Fruit fly (Drosophila melanogaster): ENCODE data around the gene dyl.

The dyl gene

dm6 chr3L:4328048-4328447, 20.5 kb upstream of the dyl start:
- TF ChIP-seq acj6 (GFP tag; optimal IDR thresholded peaks at IDR 0.05) (no peak), CG10631 (GFP tag; optimal IDR thresholded peaks at IDR 0.05) (no peak), CG11294 (GFP tag; IDR thresholded peaks at IDR 0.05) (no peak), CG32006 (GFP tag; optimal IDR thresholded peaks at IDR 0.05) (no peak), Smox (GFP tag; optimal IDR thresholded peaks at IDR 0.05) (no peak), CG8119 (GFP tag; IDR thresholded peaks at IDR 0.05) (no peak), pdm3 (GFP tag; optimal IDR thresholded peaks at IDR 0.05) (no peak), CG8632 (GFP tag; optimal IDR thresholded peaks at IDR 0.05) (no peak), CG11902 (GFP tag; optimal IDR thresholded peaks at IDR 0.05) (no peak), CG6808 (GFP tag; optimal IDR thresholded peaks at IDR 0.05) (no peak), fd59A (GFP tag; optimal IDR thresholded peaks at IDR 0.05) (no peak), Met (GFP tag; optimal IDR thresholded peaks at IDR 0.05) (no peak), dsx (GFP tag; optimal IDR thresholded peaks at IDR 0.05; ENCODE audit: poor library complexity, severe bottlenecking) (no peak), Ets96B (tag; optimal IDR thresholded peaks at IDR 0.05) (no peak), CG3919 (GFP tag; optimal IDR thresholded peaks at IDR 0.05) (no peak), CG4318 (GFP tag; optimal IDR thresholded peaks at IDR 0.05) (no peak)

dm6 chr3L:4322032-4322617, 14.6 kb upstream of the dyl start, which contains the start of gene CG15014:
Gene CG15014, minus strand, starts transcription at chr3L:4322259.
- TF ChIP-seq CG15336 (GFP tag; IDR thresholded peaks at IDR 0.05) = no peak
- no peak for TF ChIP-seq fkh (GFP tag; optimal IDR thresholded peaks at IDR 0.05)
- no peak for TF ChIP-seq cyc (GFP tag; optimal IDR thresholded peaks at IDR 0.05)
- TF ChIP-seq CG7368 (GFP tag; optimal IDR thresholded peaks at IDR 0.05) = no peak
- TF ChIP-seq Smox (GFP tag; optimal IDR thresholded peaks at IDR 0.05) = no peak
- no peak for TF ChIP-seq Sox102F (GFP tag; optimal IDR thresholded peaks at IDR 0.05)
- no peak for TF ChIP-seq dsx (GFP tag; optimal IDR thresholded peaks at IDR 0.05; ENCODE audit: poor library complexity, severe bottlenecking)
- no peak for TF ChIP-seq Sox14 (GFP tag; optimal IDR thresholded peaks at IDR 0.05)
- TF ChIP-seq CG3032 (tag; optimal IDR thresholded peaks at IDR 0.05) = no peak
- TF ChIP-seq acj6 (GFP tag; optimal IDR thresholded peaks at IDR 0.05) = no peak
- TF ChIP-seq fd85E (GFP tag; optimal IDR thresholded peaks at IDR 0.05) = no peak
- TF ChIP-seq CG8319 (GFP tag; optimal IDR thresholded peaks at IDR 0.05) = no peak
- no peak for TF ChIP-seq CG6808 (GFP tag; optimal IDR thresholded peaks at IDR 0.05)
- no peak for TF ChIP-seq CG6854 (GFP tag; optimal IDR thresholded peaks at IDR 0.05)
- no peak for TF ChIP-seq CG3919 (GFP tag; optimal IDR thresholded peaks at IDR 0.05)
- no peak for TF ChIP-seq CG10669 (GFP tag; optimal IDR thresholded peaks at IDR 0.05)
- TF ChIP-seq CG11902 (GFP tag; optimal IDR thresholded peaks at IDR 0.05) = no peak

- TF ChIP-seq dsx (GFP tag; optimal IDR thresholded peaks at IDR 0.05; ENCODE audit: poor library complexity, severe bottlenecking) (peak; percentile 71), Hr39 (GFP tag; optimal IDR thresholded peaks at IDR 0.05) (no peak), Met (GFP tag; optimal IDR thresholded peaks at IDR 0.05) (no peak), esn (GFP tag; optimal IDR thresholded peaks at IDR 0.05) (no peak), spab (GFP tag; optimal IDR thresholded peaks at IDR 0.05) (no peak), CG3032 (tag; optimal IDR thresholded peaks at IDR 0.05) (no peak), CG15336 (GFP tag; IDR thresholded peaks at IDR 0.05) (0 out of 2 replicates have a peak, but pooled peaks have one; percentile 10), fkh (GFP tag; optimal IDR thresholded peaks at IDR 0.05) (peak; percentile 60)
Observed at dm6 chr3L:4318677-4319580, 11.4 kb upstream of the dyl start, which contains the start of gene PMP34. Gene PMP34, plus strand, starts transcription at chr3L:4318755.

- TF ChIP-seq CG6854 (GFP tag; optimal IDR thresholded peaks at IDR 0.05) (no peak), CG6808 (GFP tag; optimal IDR thresholded peaks at IDR 0.05) (no peak), lz (GFP tag; optimal IDR thresholded peaks at IDR 0.05) (peak; percentile 33), Sox15 (GFP tag; optimal IDR thresholded peaks at IDR 0.05) (peak; percentile 8), CG32006 (GFP tag; optimal IDR thresholded peaks at IDR 0.05) (no peak), CG3919 (GFP tag; optimal IDR thresholded peaks at IDR 0.05) (no peak), CG16779 (tag; optimal IDR thresholded peaks at IDR 0.05) (no peak), cyc (GFP tag; optimal IDR thresholded peaks at IDR 0.05) (peak; percentile 38), CG3032 (tag; optimal IDR thresholded peaks at IDR 0.05) (no peak), spab (GFP tag; optimal IDR thresholded peaks at IDR 0.05) (no peak), CG7368 (GFP tag; optimal IDR thresholded peaks at IDR 0.05) (no peak), Smox (GFP tag; optimal IDR thresholded peaks at IDR 0.05) (no peak), Sox102F (GFP tag; optimal IDR thresholded peaks at IDR 0.05) (no peak), CG31627 (GFP tag; optimal IDR thresholded peaks at IDR 0.05) (peak; percentile 53), CG8632 (GFP tag; optimal IDR thresholded peaks at IDR 0.05) (no peak), esn (GFP tag; optimal IDR thresholded peaks at IDR 0.05) (peak; percentile 53), Eip93F (GFP tag; optimal IDR thresholded peaks at IDR 0.05) (no peak)
Observed at dm6 chr3L:4313299-4313698, 5.8 kb upstream of the dyl start, which contains the start of gene Claspin. Gene Claspin, plus strand, starts transcription at chr3L:4313483.

Measured in whole organism, prepupa.